Worm (Caenorhabditis elegans) whole organism, young adult: ENCODE results near the gene ZK822.9.
A peak's percentile ranks its signal among the peaks of the same experiment; 100 is the strongest.

ENCODE experiments used
- B0261.1 ChIP-seq: sonication (generic microtip); optimal IDR thresholded peaks from 2 replicates; lab custom pipeline; 2016; ENCODE audit warnings: mild to moderate bottlenecking, missing genetic modification characterization, moderate library complexity, missing compliant biosample characterization
- B0336.3 ChIP-seq: fragments of 200-800 bp; sonication (Bioruptor generic); IDR thresholded peaks from 2 replicates; pipeline ENCODE4 v1.3.6; 2022; ENCODE audit warnings: missing genetic modification characterization, missing compliant biosample characterization
- F22D6.2 ChIP-seq: sonication (generic microtip); optimal IDR thresholded peaks from 2 replicates; lab custom pipeline; 2016; ENCODE audit warnings: mild to moderate bottlenecking, missing genetic modification characterization, missing compliant biosample characterization
- F37B4.10 ChIP-seq: fragments of 200-800 bp; sonication (Bioruptor generic); IDR thresholded peaks from 2 replicates; pipeline ENCODE4 v1.3.6; 2022; ENCODE audit warnings: missing genetic modification characterization, missing compliant biosample characterization
- F39B2.1 ChIP-seq: fragments of 200-800 bp; sonication (Bioruptor generic); IDR thresholded peaks from 2 replicates; pipeline ENCODE4 v1.3.6; 2022; ENCODE audit warnings: missing genetic modification reagents, missing genetic modification characterization, missing compliant biosample characterization
- K12H6.12 ChIP-seq: fragments of 200-800 bp; sonication (Bioruptor generic); optimal IDR thresholded peaks from 2 replicates; lab custom pipeline; 2018; ENCODE audit warnings: mild to moderate bottlenecking, missing genetic modification characterization, missing compliant biosample characterization
- T26A5.8 ChIP-seq: sonication (generic microtip); optimal IDR thresholded peaks from 2 replicates; lab custom pipeline; 2016; ENCODE audit warnings: missing genetic modification characterization, missing compliant biosample characterization
- Y53F4B.3 ChIP-seq: fragments of 200-800 bp; sonication (Bioruptor generic); IDR thresholded peaks from 2 replicates; pipeline ENCODE4 v1.3.6; 2022; ENCODE audit warnings: missing genetic modification reagents, missing genetic modification characterization, missing compliant biosample characterization
- aptf-3 ChIP-seq: fragments of 200-800 bp; sonication (Bioruptor generic); IDR thresholded peaks from 2 replicates; pipeline ENCODE4 v1.3.6; 2022; ENCODE audit warnings: missing genetic modification characterization, missing compliant biosample characterization
- atf-7 ChIP-seq: sonication (generic microtip); optimal IDR thresholded peaks from 2 replicates; lab custom pipeline; 2017; ENCODE audit warnings: mild to moderate bottlenecking, missing genetic modification characterization, missing compliant biosample characterization
- attf-6 ChIP-seq: fragments of 200-800 bp; sonication (Bioruptor generic); IDR thresholded peaks from 2 replicates; pipeline ENCODE4 v1.3.6; 2022; ENCODE audit warnings: missing genetic modification reagents, missing genetic modification characterization, missing compliant biosample characterization
- bed-1 ChIP-seq: fragments of 200-800 bp; sonication (Bioruptor generic); IDR thresholded peaks from 2 replicates; pipeline ENCODE4 v1.3.6; 2022; ENCODE audit warnings: missing genetic modification reagents, missing genetic modification characterization, missing compliant biosample characterization
- cebp-1 ChIP-seq, 2 experiments: fragments of 200-800 bp in 1 of 2; sonication (Bioruptor generic) in 1 of 2; sonication (generic microtip) in 1 of 2; IDR thresholded peaks in 1 of 2; optimal IDR thresholded peaks in 1 of 2; 2 replicates each; pipeline versions ENCODE4 v1.3.6 to Lab custom; 2017 to 2022; ENCODE audit warnings: missing compliant biosample characterization in 2 of 2, missing genetic modification characterization in 2 of 2, mild to moderate bottlenecking in 1 of 2, missing genetic modification reagents in 1 of 2, moderate library complexity in 1 of 2
- ceh-100 ChIP-seq: fragments of 200-800 bp; sonication (Bioruptor generic); IDR thresholded peaks from 2 replicates; pipeline ENCODE4 v1.3.6; 2022; ENCODE audit warnings: missing genetic modification reagents, missing genetic modification characterization, missing compliant biosample characterization
- die-1 ChIP-seq: sonication (generic microtip); optimal IDR thresholded peaks from 2 replicates; lab custom pipeline; 2016; ENCODE audit warnings: missing genotype, mild to moderate bottlenecking, missing genetic modification characterization, missing compliant biosample characterization
- efl-1 ChIP-seq: fragments of 150-350 bp; optimal IDR thresholded peaks from 2 replicates; lab custom pipeline; 2014; ENCODE audit warnings: missing biosample characterization, missing genetic modification reagents, missing genetic modification characterization
- egrh-3 ChIP-seq: fragments of 200-800 bp; sonication (Bioruptor generic); IDR thresholded peaks from 2 replicates; pipeline ENCODE4 v1.3.6; 2022; ENCODE audit warnings: missing genetic modification reagents, missing genetic modification characterization, missing compliant biosample characterization
- ekl-4 ChIP-seq: fragments of 200-800 bp; sonication (Bioruptor generic); IDR thresholded peaks from 2 replicates; pipeline ENCODE4 v1.3.6; 2022; ENCODE audit warnings: missing genetic modification reagents, missing genetic modification characterization, missing compliant biosample characterization
- fkh-3 ChIP-seq: sonication (generic microtip); optimal IDR thresholded peaks from 2 replicates; lab custom pipeline; 2016; ENCODE audit warnings: mild to moderate bottlenecking, missing genetic modification characterization, missing compliant biosample characterization
- gei-17 ChIP-seq: fragments of 200-800 bp; sonication (Bioruptor generic); optimal IDR thresholded peaks from 2 replicates; lab custom pipeline; 2018; ENCODE audit warnings: mild to moderate bottlenecking, missing genetic modification characterization, missing compliant biosample characterization
- hlh-12 ChIP-seq: sonication (generic microtip); optimal IDR thresholded peaks from 2 replicates; lab custom pipeline; 2016; ENCODE audit warnings: missing genetic modification characterization, missing compliant biosample characterization
- hmg-20 ChIP-seq: fragments of 200-800 bp; sonication (Bioruptor generic); IDR thresholded peaks from 2 replicates; pipeline ENCODE4 v1.3.6; 2022; ENCODE audit warnings: missing genetic modification reagents, missing genetic modification characterization, missing compliant biosample characterization
- hrde-1 ChIP-seq: sonication (generic microtip); optimal IDR thresholded peaks from 2 replicates; lab custom pipeline; 2016; ENCODE audit warnings: missing genetic modification characterization, mild to moderate bottlenecking, missing compliant biosample characterization, moderate library complexity, missing genotype, missing genetic modification reagents, borderline replicate concordance
- hsf-1 ChIP-seq: fragments of 200-800 bp; sonication (Bioruptor generic); IDR thresholded peaks from 2 replicates; pipeline ENCODE4 v1.3.6; 2022; ENCODE audit warnings: missing genetic modification reagents, missing genetic modification characterization, missing compliant biosample characterization
- lin-26 ChIP-seq: fragments of 200-800 bp; sonication (Bioruptor generic); IDR thresholded peaks from 2 replicates; pipeline ENCODE4 v1.3.6; 2022; ENCODE audit warnings: missing genetic modification reagents, missing genetic modification characterization, missing compliant biosample characterization
- lin-35 ChIP-seq, 3 experiments: fragments of 150-350 bp in 2 of 3; sonication (generic microtip) in 1 of 3; optimal IDR thresholded peaks; 2 replicates each; lab custom pipeline; 2014 to 2018; ENCODE audit warnings: missing biosample characterization in 3 of 3, missing genetic modification characterization in 3 of 3, missing genetic modification reagents in 3 of 3
- lin-40 ChIP-seq: sonication (generic microtip); optimal IDR thresholded peaks from 2 replicates; lab custom pipeline; 2016; ENCODE audit warnings: missing genetic modification characterization, mild to moderate bottlenecking, missing compliant biosample characterization, missing genotype, missing genetic modification reagents
- lin-54 ChIP-seq: fragments of 200-800 bp; sonication (Bioruptor generic); optimal IDR thresholded peaks from 2 replicates; lab custom pipeline; 2018; ENCODE audit warnings: mild to moderate bottlenecking, missing genetic modification characterization, missing compliant biosample characterization
- lir-1 ChIP-seq: fragments of 200-800 bp; sonication (Bioruptor generic); conservative IDR thresholded peaks from 2 replicates; pipeline ENCODE4 v1.3.6; 2022; ENCODE audit warnings: missing genetic modification reagents, missing genetic modification characterization, missing compliant biosample characterization
- lsl-1 ChIP-seq: fragments of 200-800 bp; sonication (Bioruptor generic); optimal IDR thresholded peaks from 2 replicates; lab custom pipeline; 2018; ENCODE audit warnings: mild to moderate bottlenecking, missing genetic modification characterization, moderate library complexity, missing compliant biosample characterization
- mcd-1 ChIP-seq: fragments of 200-800 bp; sonication (Bioruptor generic); IDR thresholded peaks from 2 replicates; pipeline ENCODE4 v1.3.6; 2022; ENCODE audit warnings: missing genetic modification reagents, missing genetic modification characterization, missing compliant biosample characterization
- mel-28 ChIP-seq: sonication (generic microtip); optimal IDR thresholded peaks from 2 replicates; lab custom pipeline; 2016; ENCODE audit warnings: borderline replicate concordance, mild to moderate bottlenecking, missing genetic modification characterization, missing compliant biosample characterization
- nfya-1 ChIP-seq: sonication (generic microtip); optimal IDR thresholded peaks from 2 replicates; lab custom pipeline; 2017; ENCODE audit warnings: antibody characterized with exemption, missing compliant biosample characterization, missing genetic modification characterization, borderline replicate concordance; ENCODE audit not compliant: insufficient read depth
- nhr-179 ChIP-seq: sonication (generic microtip); optimal IDR thresholded peaks from 2 replicates; lab custom pipeline; 2016; ENCODE audit warnings: mild to moderate bottlenecking, missing genetic modification characterization, missing compliant biosample characterization
- nhr-80 ChIP-seq: sonication (generic microtip); optimal IDR thresholded peaks from 2 replicates; lab custom pipeline; 2016; ENCODE audit warnings: missing genetic modification characterization, missing compliant biosample characterization
- pbrm-1 ChIP-seq: fragments of 200-800 bp; sonication (Bioruptor generic); IDR thresholded peaks from 2 replicates; pipeline ENCODE4 v1.3.6; 2022; ENCODE audit warnings: missing genetic modification reagents, missing genetic modification characterization, missing compliant biosample characterization
- pha-4 ChIP-seq: fragments of 150-350 bp; sonication (generic microtip); optimal IDR thresholded peaks from 2 replicates; lab custom pipeline; 2014; ENCODE audit warnings: missing biosample characterization, missing genetic modification reagents, missing genetic modification characterization
- repo-1 ChIP-seq: sonication (generic microtip); optimal IDR thresholded peaks from 2 replicates; lab custom pipeline; 2017; ENCODE audit warnings: mild to moderate bottlenecking, missing genetic modification characterization, missing compliant biosample characterization
- sdz-38 ChIP-seq: sonication (generic microtip); optimal IDR thresholded peaks from 2 replicates; lab custom pipeline; 2016; ENCODE audit warnings: missing genotype, missing genetic modification characterization, missing compliant biosample characterization
- snpc-1.3 ChIP-seq: sonication (generic microtip); optimal IDR thresholded peaks from 2 replicates; lab custom pipeline; 2017; ENCODE audit warnings: missing genetic modification characterization, mild to moderate bottlenecking, missing compliant biosample characterization, antibody characterized with exemption, moderate library complexity, missing genotype, missing genetic modification reagents; ENCODE audit not compliant: insufficient read depth
- snpc-4 ChIP-seq, 5 experiments: fragments of 150-350 bp in 1 of 5; sonication (generic microtip) in 4 of 5; optimal IDR thresholded peaks; 2 replicates each; lab custom pipeline; 2014 to 2018; ENCODE audit warnings: missing genetic modification characterization in 5 of 5, missing biosample characterization in 3 of 5, antibody characterized with exemption in 2 of 5, mild to moderate bottlenecking in 2 of 5, missing compliant biosample characterization in 2 of 5, missing genotype in 2 of 5, moderate library complexity in 2 of 5, missing genetic modification reagents in 1 of 5
- somi-1 ChIP-seq: fragments of 200-800 bp; sonication (Bioruptor generic); optimal IDR thresholded peaks from 2 replicates; lab custom pipeline; 2018; ENCODE audit warnings: mild to moderate bottlenecking, missing genetic modification characterization, missing compliant biosample characterization
- tbp1 ChIP-seq: fragments of 200-800 bp; sonication (Bioruptor generic); optimal IDR thresholded peaks from 2 replicates; lab custom pipeline; 2018; ENCODE audit warnings: mild to moderate bottlenecking, missing genetic modification characterization, missing compliant biosample characterization
- tbx-9 ChIP-seq: sonication (generic microtip); optimal IDR thresholded peaks from 2 replicates; lab custom pipeline; 2016; ENCODE audit warnings: borderline replicate concordance, missing genetic modification characterization, inconsistent platforms, missing compliant biosample characterization
- ztf-18 ChIP-seq: sonication (generic microtip); optimal IDR thresholded peaks from 2 replicates; lab custom pipeline; 2016; ENCODE audit warnings: missing genotype, mild to moderate bottlenecking, missing genetic modification characterization, missing compliant biosample characterization
- ztf-3 ChIP-seq: fragments of 200-800 bp; sonication (Bioruptor generic); optimal IDR thresholded peaks from 2 replicates; lab custom pipeline; 2018; ENCODE audit warnings: mild to moderate bottlenecking, missing genetic modification characterization, missing compliant biosample characterization
- ztf-6 ChIP-seq: fragments of 200-800 bp; sonication (Bioruptor generic); IDR thresholded peaks from 2 replicates; pipeline ENCODE4 v1.3.6; 2022; ENCODE audit warnings: missing genetic modification reagents, missing genetic modification characterization, missing compliant biosample characterization

ZK822.9 gene

DNA sequence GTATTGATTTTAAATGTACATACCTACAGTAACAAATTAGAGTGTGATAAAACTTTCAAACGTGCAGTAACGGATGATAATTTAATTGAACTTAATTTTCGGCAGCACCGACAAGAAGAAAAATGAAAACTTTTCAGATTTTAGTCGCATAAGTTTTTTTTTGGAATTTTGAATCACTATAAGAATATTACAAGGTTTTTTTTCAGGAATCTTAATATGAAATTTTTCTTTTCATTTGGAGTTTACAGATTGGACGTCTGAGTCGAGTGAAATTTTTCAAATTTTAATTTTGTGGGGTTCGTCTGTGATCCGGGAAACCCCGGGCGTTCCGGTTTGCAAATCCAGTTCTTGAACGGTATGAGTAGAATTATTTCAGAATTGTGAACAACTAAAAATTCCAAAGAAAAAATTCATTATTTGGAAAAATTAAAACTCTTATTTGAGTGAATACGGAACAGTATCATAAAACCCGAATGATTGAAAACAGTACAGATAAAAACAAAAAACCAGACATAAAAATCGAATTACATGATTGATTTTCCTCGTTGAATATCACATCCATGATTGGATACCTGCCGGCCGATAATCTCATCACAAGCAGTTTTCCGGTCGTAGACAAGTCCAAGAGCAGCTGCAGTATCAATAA is 2.3 kb upstream of the ZK822.9 start (continued):
- no peak for TF ChIP-seq bed-1
- peak; percentile 34 for TF ChIP-seq nhr-80
- no peak for TF ChIP-seq tbp1 (GFP tag; lab: Kevin White, UChicago)
- TF ChIP-seq nfya-1 (tag; lab: Kevin White, UChicago) = no peak
- TF ChIP-seq K12H6.12 (tag; lab: Kevin White, UChicago) = no peak
- TF ChIP-seq ceh-100 (GFP tag; lab: Robert Waterston, UW) = peak; percentile 22; the same call in 1 of the 2 replicates
- TF ChIP-seq mel-28 = no peak
- TF ChIP-seq hlh-12 = no peak
- TF ChIP-seq repo-1 = peak; percentile 68
- TF ChIP-seq hsf-1 (GFP tag; lab: Robert Waterston, UW) = peak; percentile 12; the same call in 1 of the 2 replicates
- no peak for TF ChIP-seq fkh-3
- no peak for TF ChIP-seq ztf-18 (tag; lab: Kevin White, UChicago)
- TF ChIP-seq die-1 (tag; lab: Kevin White, UChicago) = no peak
- TF ChIP-seq lin-54 (GFP tag; lab: Kevin White, UChicago) = peak; percentile 35
- TF ChIP-seq gei-17 = peak; percentile 26
- TF ChIP-seq lin-40 (tag; lab: Kevin White, UChicago) = no peak
- TF ChIP-seq hmg-20 (GFP tag; lab: Robert Waterston, UW) = no peak
- TF ChIP-seq F22D6.2 (tag; lab: Kevin White, UChicago) = no peak
- no peak for TF ChIP-seq hrde-1 (tag; lab: Kevin White, UChicago)
- no peak for TF ChIP-seq ztf-3 (GFP tag; lab: Kevin White, UChicago)
- peak; percentile 37; the same call in 1 of the 2 replicates for TF ChIP-seq pbrm-1 (GFP tag; lab: Robert Waterston, UW)
- TF ChIP-seq ztf-6 = no peak
- no peak for TF ChIP-seq snpc-1.3
- TF ChIP-seq B0336.3 = peak; percentile 87
- no peak for TF ChIP-seq aptf-3
- no peak for TF ChIP-seq lir-1
- no peak for TF ChIP-seq egrh-3 (GFP tag; lab: Robert Waterston, UW)
- TF ChIP-seq efl-1 (GFP tag; lab: Kevin White, UChicago) = no peak
- TF ChIP-seq ekl-4 (GFP tag; lab: Robert Waterston, UW) = peak; percentile 61
- TF ChIP-seq nhr-179 (tag; lab: Kevin White, UChicago) = no peak
- TF ChIP-seq F37B4.10 (GFP tag; lab: Robert Waterston, UW) = no peak
- TF ChIP-seq mcd-1 (GFP tag; lab: Robert Waterston, UW) = no peak; the same call in 1 of the 2 replicates
- TF ChIP-seq pha-4 (tag; lab: Kevin White, UChicago) = no peak
- TF ChIP-seq attf-6 (GFP tag; lab: Robert Waterston, UW) = no peak
- TF ChIP-seq snpc-4 (GFP tag; optimal IDR thresholded peaks at IDR 0.05; lab: Kevin White, UChicago) = no peak
- TF ChIP-seq snpc-4 (tag; optimal IDR thresholded peaks at IDR 0.05; lab: Kevin White, UChicago) = no peak
- TF ChIP-seq lsl-1 = no peak
- TF ChIP-seq lin-26 (GFP tag; lab: Robert Waterston, UW) = no peak
- peak; percentile 56; the same call in 1 of the 2 replicates for TF ChIP-seq F39B2.1
- no peak for TF ChIP-seq B0261.1 (tag; lab: Kevin White, UChicago)
- TF ChIP-seq T26A5.8 (tag; lab: Kevin White, UChicago) = no peak
- TF ChIP-seq somi-1 (GFP tag; lab: Kevin White, UChicago) = no peak
- no peak for TF ChIP-seq tbx-9 (tag; lab: Kevin White, UChicago)
- TF ChIP-seq lin-35 (GFP tag; optimal IDR thresholded peaks at IDR 0.05; lab: Kevin White, UChicago) = no peak
- peak; percentile 78 for TF ChIP-seq atf-7
- no peak for TF ChIP-seq sdz-38
- TF ChIP-seq Y53F4B.3 (GFP tag; lab: Robert Waterston, UW) = no peak
- no peak; the same call in 1 of the 2 replicates for TF ChIP-seq cebp-1 (GFP tag; IDR thresholded peaks at IDR 0.05; lab: Robert Waterston, UW)
- peak; percentile 74 for TF ChIP-seq cebp-1 (tag; optimal IDR thresholded peaks at IDR 0.05; lab: Kevin White, UChicago)
